Fruit fly (Drosophila melanogaster): ENCODE measurements around the gene Uqcc1.

dm6 chr3L:6934799-6935318 is 23.0 kb downstream of the Uqcc1 start:
- TF ChIP-seq pan (optimal IDR thresholded peaks at IDR 0.05): no peak
- no peak for TF ChIP-seq EcR (GFP tag; optimal IDR thresholded peaks at IDR 0.05)
- TF ChIP-seq usp (GFP tag; optimal IDR thresholded peaks at IDR 0.05): no peak
- TF ChIP-seq psq (optimal IDR thresholded peaks at IDR 0.05): no peak
- TF ChIP-seq Dll (optimal IDR thresholded peaks at IDR 0.05): no peak
- no peak for TF ChIP-seq CG8478 (optimal IDR thresholded peaks at IDR 0.05)

All from whole organism.